Worm (Caenorhabditis elegans) whole organism, early embryonic: ENCODE measurements around the gene srh-41.

Experiments
- B0310.2 ChIP-seq: sonication (generic microtip); optimal IDR thresholded peaks from 2 replicates; lab custom pipeline; 2016; ENCODE audit warnings: mild to moderate bottlenecking, missing genetic modification characterization, missing compliant biosample characterization
- F13C5.2 ChIP-seq: sonication (generic microtip); optimal IDR thresholded peaks from 2 replicates; lab custom pipeline; 2017; ENCODE audit warnings: mild to moderate bottlenecking, missing genetic modification characterization, inconsistent platforms, missing compliant biosample characterization
- aly-1 ChIP-seq: sonication (generic microtip); optimal IDR thresholded peaks from 2 replicates; lab custom pipeline; 2016; ENCODE audit warnings: missing genetic modification characterization, missing compliant biosample characterization
- ama-1 ChIP-seq: fragments of 150-350 bp; optimal IDR thresholded peaks from 2 replicates; lab custom pipeline; 2014
- ceh-13 ChIP-seq: fragments of 200-800 bp; sonication (Bioruptor generic); optimal IDR thresholded peaks from 2 replicates; lab custom pipeline; 2018; ENCODE audit warnings: mild to moderate bottlenecking, missing genetic modification characterization, missing compliant biosample characterization
- ceh-36 ChIP-seq: sonication (generic microtip); optimal IDR thresholded peaks from 2 replicates; lab custom pipeline; 2016; ENCODE audit warnings: missing genetic modification characterization, inconsistent platforms, missing compliant biosample characterization
- ets-7 ChIP-seq: sonication (generic microtip); optimal IDR thresholded peaks from 2 replicates; lab custom pipeline; 2016; ENCODE audit warnings: missing genotype, missing genetic modification characterization, missing compliant biosample characterization
- flt-1 ChIP-seq: fragments of 200-800 bp; sonication (Bioruptor generic); IDR thresholded peaks from 2 replicates; pipeline ENCODE4 v1.3.6; 2022; ENCODE audit warnings: missing genetic modification characterization, missing compliant biosample characterization
- hmbx-1 ChIP-seq: sonication (generic microtip); optimal IDR thresholded peaks from 2 replicates; lab custom pipeline; 2016; ENCODE audit warnings: mild to moderate bottlenecking, missing genetic modification characterization, missing compliant biosample characterization
- hmg-4 ChIP-seq: fragments of 200-800 bp; sonication (Bioruptor generic); optimal IDR thresholded peaks from 2 replicates; lab custom pipeline; 2018; ENCODE audit warnings: mild to moderate bottlenecking, missing genetic modification characterization, missing compliant biosample characterization
- hnd-1 ChIP-seq: sonication (generic microtip); optimal IDR thresholded peaks from 2 replicates; lab custom pipeline; 2016; ENCODE audit warnings: missing genetic modification characterization, missing compliant biosample characterization
- pes-1 ChIP-seq: fragments of 200-800 bp; sonication (Bioruptor generic); IDR thresholded peaks from 2 replicates; pipeline ENCODE4 v1.3.6; 2022; ENCODE audit warnings: missing genetic modification reagents, missing genetic modification characterization, missing compliant biosample characterization
- scrt-1 ChIP-seq: fragments of 200-800 bp; sonication (Bioruptor generic); IDR thresholded peaks from 2 replicates; pipeline ENCODE4 v1.3.6; 2022; ENCODE audit warnings: missing genetic modification characterization, missing compliant biosample characterization
- sea-1 ChIP-seq: fragments of 200-800 bp; sonication (Bioruptor generic); conservative IDR thresholded peaks from 2 replicates; pipeline ENCODE4 v1.3.6; 2022; ENCODE audit warnings: missing genetic modification characterization, missing compliant biosample characterization
- tbx-11 ChIP-seq: fragments of 200-800 bp; sonication (Bioruptor generic); IDR thresholded peaks from 2 replicates; pipeline ENCODE4 v1.3.6; 2022; ENCODE audit warnings: missing genetic modification characterization, missing compliant biosample characterization
- tbx-37 ChIP-seq: fragments of 200-800 bp; sonication (Bioruptor generic); conservative IDR thresholded peaks from 2 replicates; pipeline ENCODE4 v1.3.6; 2022; ENCODE audit warnings: missing genetic modification reagents, missing genetic modification characterization, missing compliant biosample characterization
- tra-4 ChIP-seq: sonication (generic microtip); optimal IDR thresholded peaks from 2 replicates; lab custom pipeline; 2017; ENCODE audit warnings: missing genetic modification characterization, missing compliant biosample characterization

The srh-41 gene

ce11 chrII:14244457-14245254 is 42.5 kb downstream of the srh-41 start:
- TF ChIP-seq aly-1 (tag; lab: Kevin White, UChicago): no peak
- no peak for TF ChIP-seq tbx-37
- TF ChIP-seq ama-1 (lab: Kevin White, UChicago): no peak
- no peak for TF ChIP-seq F13C5.2 (tag; lab: Kevin White, UChicago)
- no peak for TF ChIP-seq ceh-13
- TF ChIP-seq scrt-1 (GFP tag; lab: Robert Waterston, UW): no peak
- TF ChIP-seq hmbx-1 (tag; lab: Kevin White, UChicago): no peak
- no peak for TF ChIP-seq tra-4 (tag; lab: Kevin White, UChicago)
- TF ChIP-seq flt-1 (GFP tag; lab: Robert Waterston, UW): no peak
- TF ChIP-seq ceh-36: no peak
- TF ChIP-seq ets-7 (tag; lab: Kevin White, UChicago): no peak
- no peak for TF ChIP-seq tbx-11 (GFP tag; lab: Robert Waterston, UW)
- no peak for TF ChIP-seq pes-1
- TF ChIP-seq hmg-4 (GFP tag; lab: Kevin White, UChicago): no peak

ce11 chrII:14243503-14243902 is 43.7 kb downstream of the srh-41 start, which contains the start of gene jmjd-2:
jmjd-2 (minus strand) TSS chrII:14243603.
- TF ChIP-seq flt-1 (GFP tag; lab: Robert Waterston, UW) (no peak), ceh-13 (no peak), hnd-1 (tag; lab: Kevin White, UChicago) (no peak), ceh-36 (no peak), hmbx-1 (tag; lab: Kevin White, UChicago) (no peak), aly-1 (tag; lab: Kevin White, UChicago) (no peak), tbx-11 (GFP tag; lab: Robert Waterston, UW) (no peak), tbx-37 (no peak), F13C5.2 (tag; lab: Kevin White, UChicago) (no peak), ama-1 (lab: Kevin White, UChicago) (no peak), hmg-4 (GFP tag; lab: Kevin White, UChicago) (no peak), tra-4 (tag; lab: Kevin White, UChicago) (no peak), sea-1 (no peak), ets-7 (tag; lab: Kevin White, UChicago) (no peak), B0310.2 (no peak), scrt-1 (GFP tag; lab: Robert Waterston, UW) (no peak), pes-1 (no peak)

ce11 chrII:14242259-14242658 is 44.9 kb downstream of the srh-41 start:
- no peak for TF ChIP-seq hmg-4 (GFP tag; lab: Kevin White, UChicago)
- TF ChIP-seq B0310.2: no peak

ce11 chrII:14239924-14240323 is 47.3 kb downstream of the srh-41 start:
- TF ChIP-seq ama-1 (lab: Kevin White, UChicago) (no peak), hmbx-1 (tag; lab: Kevin White, UChicago) (no peak), ceh-13 (no peak), pes-1 (no peak)

ce11 chrII:14237245-14237806 is 49.9 kb downstream of the srh-41 start:
- no peak for TF ChIP-seq scrt-1 (GFP tag; lab: Robert Waterston, UW)
- no peak for TF ChIP-seq tbx-37
- TF ChIP-seq B0310.2: no peak
- TF ChIP-seq tra-4 (tag; lab: Kevin White, UChicago): no peak
- TF ChIP-seq hmg-4 (GFP tag; lab: Kevin White, UChicago): no peak
- no peak for TF ChIP-seq ets-7 (tag; lab: Kevin White, UChicago)
- no peak for TF ChIP-seq aly-1 (tag; lab: Kevin White, UChicago)
- no peak for TF ChIP-seq hmbx-1 (tag; lab: Kevin White, UChicago)
- no peak for TF ChIP-seq pes-1
- no peak for TF ChIP-seq hnd-1 (tag; lab: Kevin White, UChicago)
- no peak for TF ChIP-seq sea-1
- no peak for TF ChIP-seq ama-1 (lab: Kevin White, UChicago)
- no peak for TF ChIP-seq flt-1 (GFP tag; lab: Robert Waterston, UW)
- TF ChIP-seq ceh-13: no peak
- TF ChIP-seq F13C5.2 (tag; lab: Kevin White, UChicago): no peak
- no peak for TF ChIP-seq ceh-36
- TF ChIP-seq tbx-11 (GFP tag; lab: Robert Waterston, UW): no peak

- TF ChIP-seq B0310.2 (no peak), tbx-37 (no peak), scrt-1 (GFP tag; lab: Robert Waterston, UW) (no peak), F13C5.2 (tag; lab: Kevin White, UChicago) (no peak), aly-1 (tag; lab: Kevin White, UChicago) (no peak), ceh-36 (no peak), tbx-11 (GFP tag; lab: Robert Waterston, UW) (no peak), flt-1 (GFP tag; lab: Robert Waterston, UW) (no peak), hmg-4 (GFP tag; lab: Kevin White, UChicago) (no peak)
These were observed 50.6 kb downstream of the srh-41 start for ce11 chrII:14236569-14236968.
